Worm (Caenorhabditis elegans) whole organism, mixed stage, embryonic: Measurements from ENCODE around the gene daf-9.
A peak's percentile ranks its signal among the peaks of the same experiment; 100 is the strongest.

Experiments used
- ceh-83 ChIP-seq: fragments of 200-800 bp; sonication (Bioruptor generic); optimal IDR thresholded peaks from 2 replicates; lab custom pipeline; 2018; ENCODE audit warnings: mild to moderate bottlenecking, missing genetic modification characterization, missing compliant biosample characterization
- ces-1 ChIP-seq: fragments of 150-350 bp; optimal IDR thresholded peaks from 2 replicates; lab custom pipeline; 2014; ENCODE audit warnings: missing biosample characterization, missing genetic modification reagents, missing genetic modification characterization
- elt-1 ChIP-seq: sonication (generic microtip); optimal IDR thresholded peaks from 2 replicates; lab custom pipeline; 2017; ENCODE audit warnings: missing genetic modification characterization, mild to moderate bottlenecking, missing compliant biosample characterization, antibody characterized with exemption, moderate library complexity, borderline replicate concordance; ENCODE audit not compliant: insufficient read depth
- lin-13 ChIP-seq: fragments of 150-350 bp; optimal IDR thresholded peaks from 2 replicates; lab custom pipeline; 2014; ENCODE audit warnings: missing biosample characterization, missing genetic modification characterization
- lsy-2 ChIP-seq: fragments of 150-350 bp; optimal IDR thresholded peaks from 2 replicates; lab custom pipeline; 2014; ENCODE audit warnings: missing biosample characterization, missing genetic modification characterization
- mab-5 ChIP-seq: fragments of 150-350 bp; optimal IDR thresholded peaks from 2 replicates; lab custom pipeline; 2014; ENCODE audit warnings: missing biosample characterization, missing genetic modification characterization
- mep-1 ChIP-seq: fragments of 150-350 bp; optimal IDR thresholded peaks from 2 replicates; lab custom pipeline; 2017; ENCODE audit warnings: missing biosample characterization, missing genetic modification reagents, missing genetic modification characterization, inconsistent platforms
- nhr-12 ChIP-seq: fragments of 150-350 bp; optimal IDR thresholded peaks from 2 replicates; lab custom pipeline; 2014; ENCODE audit warnings: missing biosample characterization, missing genetic modification characterization
- nhr-2 ChIP-seq: fragments of 150-350 bp; optimal IDR thresholded peaks from 2 replicates; lab custom pipeline; 2014; ENCODE audit warnings: missing biosample characterization, missing genetic modification characterization
- nhr-28 ChIP-seq: fragments of 150-350 bp; optimal IDR thresholded peaks from 2 replicates; lab custom pipeline; 2014; ENCODE audit warnings: missing biosample characterization, missing genetic modification characterization
- nhr-76 ChIP-seq: sonication (generic microtip); optimal IDR thresholded peaks from 2 replicates; lab custom pipeline; 2017; ENCODE audit warnings: missing biosample characterization, missing genetic modification characterization
- snpc-4 ChIP-seq: fragments of 150-350 bp; optimal IDR thresholded peaks from 2 replicates; lab custom pipeline; 2014; ENCODE audit warnings: missing biosample characterization, missing genetic modification characterization
- unc-62 ChIP-seq: fragments of 150-350 bp; optimal IDR thresholded peaks from 2 replicates; lab custom pipeline; 2014; ENCODE audit warnings: missing biosample characterization, missing genetic modification reagents, missing genetic modification characterization
- ztf-11 ChIP-seq: fragments of 150-350 bp; optimal IDR thresholded peaks from 2 replicates; lab custom pipeline; 2014; ENCODE audit warnings: missing biosample characterization, missing genetic modification characterization

DNA sequence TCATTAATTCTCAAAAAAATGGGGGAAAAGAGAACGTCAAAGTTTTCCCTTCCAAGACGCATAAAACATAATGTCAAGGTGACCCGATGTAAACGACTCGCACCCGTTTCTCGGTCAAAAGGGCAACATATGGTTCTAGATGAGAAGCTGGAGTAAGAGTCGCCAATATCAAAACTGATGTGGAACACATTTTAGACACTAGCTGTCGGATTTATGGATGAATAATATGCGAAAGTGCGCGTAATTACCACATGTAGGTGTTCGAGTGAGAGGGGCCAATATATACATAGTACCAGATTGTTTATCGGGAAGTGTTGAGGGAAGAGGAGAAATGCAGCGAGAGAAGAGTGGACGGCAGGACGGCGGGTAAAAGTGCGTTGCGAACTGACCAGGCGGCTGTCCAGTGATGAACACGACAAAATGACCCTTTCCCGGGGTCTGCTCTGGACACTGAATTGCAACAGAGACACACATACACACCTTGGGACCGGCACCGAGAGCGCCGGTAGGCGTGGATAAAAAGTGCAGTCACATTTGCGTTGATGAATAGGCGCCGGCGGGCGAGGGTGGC, 45.7 kb upstream of the daf-9 start:
- TF ChIP-seq unc-62 (GFP tag; lab: Kevin White, UChicago) (peak; percentile 2), mep-1 (no peak), mab-5 (tag; lab: Kevin White, UChicago) (no peak), nhr-76 (no peak), ces-1 (GFP tag; lab: Kevin White, UChicago) (no peak), lin-13 (tag; lab: Kevin White, UChicago) (no peak), ztf-11 (tag; lab: Kevin White, UChicago) (no peak), elt-1 (tag; lab: Kevin White, UChicago) (no peak), nhr-2 (tag; lab: Kevin White, UChicago) (peak; percentile 47), ceh-83 (no peak), nhr-28 (tag; lab: Kevin White, UChicago) (no peak), snpc-4 (no peak), lsy-2 (tag; lab: Kevin White, UChicago) (no peak), nhr-12 (no peak)
